Worm (Caenorhabditis elegans): ENCODE measurements around the gene srh-61.
"Not testable (repeated sequence)": the region's sequence is repeated elsewhere in the genome, so short reads cannot be mapped to it uniquely, and the experiment has no call there.

Gene srh-61

ce11 chrII:12516313-12516712 is at the start of gene srh-61:
Gene srh-61, minus strand, starts transcription at chrII:12516413.
- TF ChIP-seq W03F9.2 (tag; optimal IDR thresholded peaks at IDR 0.05) (no peak), dao-5 (tag; optimal IDR thresholded peaks at IDR 0.05) (no peak), him-1 (tag; optimal IDR thresholded peaks at IDR 0.05) (no peak)

ce11 chrII:12565851-12566250 is 49.6 kb upstream of the srh-61 start, which contains the start of gene F49C5.7:
Gene F49C5.7, plus strand, starts transcription at chrII:12566151.
- no peak for TF ChIP-seq W03F9.2 (tag; optimal IDR thresholded peaks at IDR 0.05)
- TF ChIP-seq him-1 (tag; optimal IDR thresholded peaks at IDR 0.05): no peak
- TF ChIP-seq dao-5 (tag; optimal IDR thresholded peaks at IDR 0.05): no peak

DNA sequence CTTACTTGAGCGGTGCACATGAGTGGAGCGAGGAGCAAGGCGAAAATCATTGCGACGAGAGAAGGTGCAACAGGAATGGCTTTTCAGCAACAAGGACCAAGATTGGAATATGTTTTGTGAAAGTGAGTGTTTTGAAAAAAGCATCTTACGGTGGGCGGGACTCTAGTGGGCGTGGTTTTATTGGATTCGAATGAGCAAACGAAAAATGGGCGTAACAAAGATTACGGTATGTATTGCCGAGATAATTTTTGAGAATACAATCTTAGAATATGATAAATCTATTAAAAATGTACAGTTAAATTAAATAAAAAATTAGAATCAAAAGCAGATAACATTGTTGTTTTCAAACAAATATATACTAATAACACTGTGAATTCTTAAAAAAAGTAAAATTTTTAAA is 44.0 kb upstream of the srh-61 start, which contains the start of gene F49C5.12:
Gene F49C5.12, minus strand, starts transcription at position 101 of the 400 bp plus-strand sequence.
- TF ChIP-seq him-1 (tag; optimal IDR thresholded peaks at IDR 0.05) (no peak), W03F9.2 (tag; optimal IDR thresholded peaks at IDR 0.05) (no peak), dao-5 (tag; optimal IDR thresholded peaks at IDR 0.05) (no peak)

ce11 chrII:12555579-12555978 is 39.4 kb upstream of the srh-61 start, which contains the start of gene F49C5.11:
Gene F49C5.11, plus strand, starts transcription at chrII:12555879.
- TF ChIP-seq dao-5 (tag; optimal IDR thresholded peaks at IDR 0.05) (no peak), him-1 (tag; optimal IDR thresholded peaks at IDR 0.05) (no peak), W03F9.2 (tag; optimal IDR thresholded peaks at IDR 0.05) (no peak)

DNA sequence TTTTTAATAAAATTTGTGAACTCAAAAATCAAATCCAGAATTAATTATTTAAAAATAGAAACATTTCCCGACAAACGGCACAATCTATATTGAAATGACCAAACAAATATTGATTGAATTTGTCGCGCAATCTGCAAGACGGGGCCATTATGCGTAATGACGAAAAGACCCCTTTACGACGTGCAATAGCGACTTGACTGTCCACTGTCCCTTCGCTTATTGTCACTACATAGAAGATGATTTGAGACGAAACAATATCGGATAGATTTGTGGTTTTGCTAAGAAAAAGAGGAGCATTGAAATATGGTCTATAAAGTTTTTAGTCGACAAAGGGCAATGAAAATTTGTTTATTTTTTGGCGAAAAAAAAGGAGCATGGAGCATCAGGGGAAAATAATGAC is 34.7 kb upstream of the srh-61 start:
- TF ChIP-seq dao-5 (tag; optimal IDR thresholded peaks at IDR 0.05) (no peak), W03F9.2 (tag; optimal IDR thresholded peaks at IDR 0.05) (no peak)

ce11 chrII:12549613-12550012 is 33.4 kb upstream of the srh-61 start:
- TF ChIP-seq him-1 (tag; optimal IDR thresholded peaks at IDR 0.05) (no peak), dao-5 (tag; optimal IDR thresholded peaks at IDR 0.05) (no peak), W03F9.2 (tag; optimal IDR thresholded peaks at IDR 0.05) (no peak)

DNA sequence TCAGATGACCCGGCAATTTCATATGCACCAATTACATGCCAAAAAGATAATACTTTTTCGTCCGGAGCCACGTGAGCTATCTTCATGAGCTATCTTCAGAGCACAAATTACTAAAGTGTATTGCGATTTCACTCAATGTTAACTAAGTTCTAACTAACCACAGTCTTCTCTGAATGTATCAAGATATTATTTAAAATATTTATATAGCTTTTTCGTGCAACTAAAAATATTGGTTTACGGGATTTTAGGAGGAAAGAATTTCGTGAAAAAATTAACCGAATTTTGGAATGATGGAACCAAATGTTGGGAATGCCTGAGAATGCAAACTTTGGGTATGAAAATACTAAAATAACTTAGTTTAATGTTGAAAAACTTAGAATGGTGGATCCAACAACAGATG is 31.3 kb upstream of the srh-61 start, which contains the start of gene F49C5.16:
Gene F49C5.16, plus strand, starts transcription at position 301 of the 400 bp plus-strand sequence.
- no peak for TF ChIP-seq him-1 (tag; optimal IDR thresholded peaks at IDR 0.05)
- TF ChIP-seq W03F9.2 (tag; optimal IDR thresholded peaks at IDR 0.05): no peak
- no peak for TF ChIP-seq dao-5 (tag; optimal IDR thresholded peaks at IDR 0.05)

DNA sequence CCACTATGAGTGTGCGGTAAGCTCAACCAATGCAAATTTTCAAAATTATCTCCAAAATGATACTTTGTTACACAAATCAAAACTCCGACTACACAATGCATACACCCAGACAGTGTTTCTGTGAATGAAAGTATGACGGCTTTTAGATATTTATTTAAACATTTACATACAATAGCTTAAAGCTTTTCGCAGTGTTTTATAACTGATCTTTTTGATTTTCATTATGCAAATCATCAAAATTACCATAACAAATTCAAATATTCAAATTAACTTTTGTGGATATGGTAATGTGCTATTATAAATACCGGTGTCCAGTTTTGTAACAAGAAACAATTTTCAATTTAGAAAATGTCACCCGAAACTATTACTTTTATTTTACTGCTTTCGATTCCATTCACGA is 30.2 kb upstream of the srh-61 start, which contains the start of the genes F49C5.5 and F49C5.10:
Gene F49C5.5, minus strand, starts transcription at position 101 of the 400 bp plus-strand sequence.
Gene F49C5.10, plus strand, starts transcription at position 344 of the 400 bp plus-strand sequence.
- TF ChIP-seq him-1 (tag; optimal IDR thresholded peaks at IDR 0.05) (no peak), W03F9.2 (tag; optimal IDR thresholded peaks at IDR 0.05) (no peak), dao-5 (tag; optimal IDR thresholded peaks at IDR 0.05) (no peak)

ce11 chrII:12544533-12544932 is 28.3 kb upstream of the srh-61 start, which contains the start of gene F49C5.9:
Gene F49C5.9, minus strand, starts transcription at chrII:12544633.
- TF ChIP-seq W03F9.2 (tag; optimal IDR thresholded peaks at IDR 0.05): no peak
- no peak for TF ChIP-seq dao-5 (tag; optimal IDR thresholded peaks at IDR 0.05)
- no peak for TF ChIP-seq him-1 (tag; optimal IDR thresholded peaks at IDR 0.05)

DNA sequence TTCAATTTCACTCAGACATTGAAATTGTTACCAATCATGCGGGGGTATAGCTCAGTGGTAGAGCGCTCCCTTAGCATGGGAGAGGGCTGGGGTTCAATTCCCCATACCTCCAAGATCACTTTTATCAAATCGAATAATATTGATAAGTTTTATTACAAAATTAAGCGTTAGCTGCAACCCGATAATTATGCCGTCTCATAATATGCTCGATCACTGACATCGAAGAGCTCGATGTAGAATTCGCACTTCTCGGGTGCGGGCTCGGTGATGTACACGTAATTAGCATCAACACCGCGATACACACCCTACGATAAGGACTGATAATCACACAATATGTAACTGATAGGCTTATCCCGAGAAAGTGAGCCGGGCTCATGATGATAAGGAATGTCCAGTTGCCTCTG is 26.4 kb upstream of the srh-61 start:
- no peak for TF ChIP-seq W03F9.2 (tag; optimal IDR thresholded peaks at IDR 0.05)
- TF ChIP-seq him-1 (tag; optimal IDR thresholded peaks at IDR 0.05): no peak
- no peak for TF ChIP-seq dao-5 (tag; optimal IDR thresholded peaks at IDR 0.05)

ce11 chrII:12541670-12542080 is 25.5 kb upstream of the srh-61 start:
- peak; percentile 64 for TF ChIP-seq dao-5 (tag; optimal IDR thresholded peaks at IDR 0.05)

ce11 chrII:12539395-12539794 is 23.2 kb upstream of the srh-61 start:
- no peak for TF ChIP-seq W03F9.2 (tag; optimal IDR thresholded peaks at IDR 0.05)
- no peak for TF ChIP-seq dao-5 (tag; optimal IDR thresholded peaks at IDR 0.05)
- TF ChIP-seq him-1 (tag; optimal IDR thresholded peaks at IDR 0.05): no peak

DNA sequence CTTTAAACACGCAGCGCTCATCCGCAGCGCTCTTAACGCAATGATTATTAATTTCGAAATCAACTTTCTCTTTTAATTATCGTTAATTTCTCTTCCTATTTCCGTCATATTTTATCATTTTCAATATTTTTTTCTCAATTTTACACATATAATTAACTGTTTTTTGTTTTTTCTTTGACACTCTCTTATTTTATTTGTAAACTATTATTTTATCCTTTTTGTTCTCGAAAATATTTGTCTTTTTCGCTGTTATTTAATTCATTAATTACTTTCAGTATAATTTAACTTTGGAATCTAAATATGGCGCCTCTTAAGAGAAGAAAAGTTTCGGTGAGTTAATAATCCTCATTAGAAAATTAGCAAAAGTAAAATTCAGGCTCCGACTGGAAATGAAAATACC is 20.0 kb upstream of the srh-61 start, which contains the start of gene F49C5.3:
Gene F49C5.3, plus strand, starts transcription at position 301 of the 400 bp plus-strand sequence.
- not testable (repeated sequence) for TF ChIP-seq dao-5, him-1, W03F9.2 (tag; optimal IDR thresholded peaks at IDR 0.05)

ce11 chrII:12535297-12535803 is 19.1 kb upstream of the srh-61 start, which contains the start of gene nimk-1:
Gene nimk-1, plus strand, starts transcription at chrII:12535753.
- no peak for TF ChIP-seq him-1 (tag; optimal IDR thresholded peaks at IDR 0.05)
- TF ChIP-seq dao-5 (tag; optimal IDR thresholded peaks at IDR 0.05): no peak

ce11 chrII:12530958-12531357 is 14.7 kb upstream of the srh-61 start, which contains the start of gene srx-120:
Gene srx-120, plus strand, starts transcription at chrII:12531258.
- TF ChIP-seq dao-5 (tag; optimal IDR thresholded peaks at IDR 0.05) (no peak), W03F9.2 (tag; optimal IDR thresholded peaks at IDR 0.05) (no peak), him-1 (tag; optimal IDR thresholded peaks at IDR 0.05) (no peak)

All from whole organism, L4/young adult.